Worm (Caenorhabditis elegans): Measurements from ENCODE around the gene C17G1.5.

The C17G1.5 gene

ce11 chrX:9948963-9949362, 10.4 kb downstream of the C17G1.5 start, which contains the start of gene nas-37:
Gene nas-37 (minus strand): TSS chrX:9949063.
- no peak for TF ChIP-seq nfya-2 (GFP tag; IDR thresholded peaks at IDR 0.05)
- TF ChIP-seq sea-2 (GFP tag; IDR thresholded peaks at IDR 0.05) = no peak

- no peak for TF ChIP-seq F33H1.4 (GFP tag; IDR thresholded peaks at IDR 0.05)
- TF ChIP-seq F57C9.4 (tag; optimal IDR thresholded peaks at IDR 0.05) = no peak
- TF ChIP-seq atf-7 (tag; optimal IDR thresholded peaks at IDR 0.05) = no peak
- no peak for TF ChIP-seq pha-4 (tag; optimal IDR thresholded peaks at IDR 0.05)
- TF ChIP-seq lin-35 (GFP tag; optimal IDR thresholded peaks at IDR 0.05) = no peak
- TF ChIP-seq mxl-1 (tag; optimal IDR thresholded peaks at IDR 0.05) = no peak
Observed at ce11 chrX:9954483-9955041, 16.0 kb downstream of the C17G1.5 start, which contains the start of gene cysl-1. Gene cysl-1 (minus strand): TSS chrX:9954533.

DNA sequence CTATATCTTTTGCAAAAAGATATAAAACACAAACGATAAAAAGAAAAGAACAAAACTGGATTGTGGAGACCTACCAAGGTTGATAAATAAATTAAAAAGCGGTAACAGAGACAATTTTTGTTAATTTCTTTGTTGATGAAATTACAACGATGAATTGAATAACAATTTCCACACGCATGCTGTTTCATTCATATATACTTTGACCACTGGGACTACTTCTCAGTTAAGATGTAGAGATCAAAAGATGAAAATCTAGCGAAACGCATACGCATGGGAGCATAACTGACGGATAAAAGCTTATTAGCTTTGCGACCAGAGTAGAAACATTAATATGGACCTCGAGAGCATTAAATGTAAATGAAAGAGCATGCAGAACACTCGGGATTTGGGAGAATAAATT, 17.4 kb downstream of the C17G1.5 start:
- no peak for TF ChIP-seq egl-18 (GFP tag; IDR thresholded peaks at IDR 0.05)
- TF ChIP-seq ceh-100 (GFP tag; IDR thresholded peaks at IDR 0.05) = no peak
- no peak for TF ChIP-seq F52B5.7 (tag; optimal IDR thresholded peaks at IDR 0.05)
- TF ChIP-seq K12H6.12 (tag; optimal IDR thresholded peaks at IDR 0.05) = no peak
- TF ChIP-seq ama-1 (optimal IDR thresholded peaks at IDR 0.05) = no peak
- no peak for TF ChIP-seq ama-1 (GFP tag; optimal IDR thresholded peaks at IDR 0.05)
- no peak for TF ChIP-seq rpc-1 (optimal IDR thresholded peaks at IDR 0.05)
- no peak for TF ChIP-seq rpc-1 (tag; optimal IDR thresholded peaks at IDR 0.05)
- TF ChIP-seq F55B11.4 (tag; optimal IDR thresholded peaks at IDR 0.05; ENCODE audit: borderline replicate concordance, insufficient read depth) = no peak
- no peak for TF ChIP-seq hmg-1.2 (GFP tag; IDR thresholded peaks at IDR 0.05)
- no peak for TF ChIP-seq mel-28 (tag; optimal IDR thresholded peaks at IDR 0.05; ENCODE audit: borderline replicate concordance)
- no peak for TF ChIP-seq repo-1 (tag; optimal IDR thresholded peaks at IDR 0.05)
- TF ChIP-seq nhr-80 (tag; optimal IDR thresholded peaks at IDR 0.05) = no peak
- TF ChIP-seq die-1 (tag; optimal IDR thresholded peaks at IDR 0.05) = no peak
- TF ChIP-seq lir-1 (GFP tag; conservative IDR thresholded peaks at IDR 0.05) = no peak
- TF ChIP-seq nfyb-1 (GFP tag; IDR thresholded peaks at IDR 0.05) = no peak
- TF ChIP-seq B0261.1 (tag; optimal IDR thresholded peaks at IDR 0.05) = no peak
- no peak for TF ChIP-seq nhr-90 (tag; optimal IDR thresholded peaks at IDR 0.05)
- no peak for TF ChIP-seq madf-3 (GFP tag; IDR thresholded peaks at IDR 0.05)

ce11 chrX:9957449-9957848, 18.8 kb downstream of the C17G1.5 start:
- TF ChIP-seq Y56A3A.18 (GFP tag; IDR thresholded peaks at IDR 0.05) = no peak
- no peak for TF ChIP-seq egl-44 (GFP tag; IDR thresholded peaks at IDR 0.05)
- no peak for TF ChIP-seq attf-3 (GFP tag; conservative IDR thresholded peaks at IDR 0.05)
- no peak for TF ChIP-seq attf-5 (GFP tag; optimal IDR thresholded peaks at IDR 0.05)
- no peak for TF ChIP-seq ceh-100 (GFP tag; IDR thresholded peaks at IDR 0.05)
- TF ChIP-seq mcd-1 (GFP tag; IDR thresholded peaks at IDR 0.05) = no peak
- no peak for TF ChIP-seq mxl-1 (tag; optimal IDR thresholded peaks at IDR 0.05)
- TF ChIP-seq nhr-90 (tag; optimal IDR thresholded peaks at IDR 0.05) = no peak
- no peak for TF ChIP-seq hlh-12 (tag; optimal IDR thresholded peaks at IDR 0.05)
- TF ChIP-seq chd-7 (tag; optimal IDR thresholded peaks at IDR 0.05) = no peak
- TF ChIP-seq dox-1 (GFP tag; IDR thresholded peaks at IDR 0.05) = no peak
- TF ChIP-seq madf-3 (GFP tag; IDR thresholded peaks at IDR 0.05) = no peak
- TF ChIP-seq somi-1 (GFP tag; optimal IDR thresholded peaks at IDR 0.05) = no peak
- no peak for TF ChIP-seq bed-1 (GFP tag; IDR thresholded peaks at IDR 0.05)
- no peak for TF ChIP-seq Y53F4B.3 (GFP tag; IDR thresholded peaks at IDR 0.05)
- TF ChIP-seq ceh-40 (GFP tag; IDR thresholded peaks at IDR 0.05) = no peak

Measured in whole organism, young adult.